Worm (Caenorhabditis elegans) whole organism, mixed stage, embryonic: Measurements from ENCODE around the gene srw-35.

Experiments used
- M03D4.4 ChIP-seq: sonication (generic microtip); optimal IDR thresholded peaks from 2 replicates; lab custom pipeline; 2017; ENCODE audit warnings: mild to moderate bottlenecking, missing genetic modification characterization, missing compliant biosample characterization
- bed-3 ChIP-seq: fragments of 200-800 bp; sonication (Bioruptor generic); optimal IDR thresholded peaks from 3 replicates; lab custom pipeline; 2018; ENCODE audit warnings: mild to moderate bottlenecking, missing genetic modification characterization, moderate library complexity, missing compliant biosample characterization
- blmp-1 ChIP-seq: fragments of 150-350 bp; optimal IDR thresholded peaks from 2 replicates; lab custom pipeline; 2014; ENCODE audit warnings: missing biosample characterization, missing genetic modification characterization
- ceh-39 ChIP-seq: fragments of 150-350 bp; optimal IDR thresholded peaks from 2 replicates; lab custom pipeline; 2014; ENCODE audit warnings: missing biosample characterization, missing genetic modification characterization
- ceh-43 ChIP-seq: fragments of 200-800 bp; sonication (Bioruptor generic); optimal IDR thresholded peaks from 2 replicates; lab custom pipeline; 2018; ENCODE audit warnings: mild to moderate bottlenecking, missing genetic modification characterization, moderate library complexity, missing compliant biosample characterization
- cnd-1 ChIP-seq: fragments of 200-800 bp; sonication (Bioruptor generic); optimal IDR thresholded peaks from 2 replicates; lab custom pipeline; 2018; ENCODE audit warnings: mild to moderate bottlenecking, missing genetic modification characterization, missing compliant biosample characterization
- drap-1 ChIP-seq: fragments of 200-800 bp; sonication (Bioruptor generic); optimal IDR thresholded peaks from 3 replicates; lab custom pipeline; 2018; ENCODE audit warnings: mild to moderate bottlenecking, missing genetic modification characterization, missing compliant biosample characterization
- elt-1 ChIP-seq: sonication (generic microtip); optimal IDR thresholded peaks from 2 replicates; lab custom pipeline; 2017; ENCODE audit warnings: missing genetic modification characterization, mild to moderate bottlenecking, missing compliant biosample characterization, antibody characterized with exemption, moderate library complexity, borderline replicate concordance; ENCODE audit not compliant: insufficient read depth
- elt-3 ChIP-seq: fragments of 150-350 bp; optimal IDR thresholded peaks from 2 replicates; lab custom pipeline; 2014; ENCODE audit warnings: missing biosample characterization, missing genetic modification characterization
- ham-2 ChIP-seq: fragments of 200-800 bp; sonication (Bioruptor generic); optimal IDR thresholded peaks from 2 replicates; lab custom pipeline; 2018; ENCODE audit warnings: mild to moderate bottlenecking, missing genetic modification characterization, missing compliant biosample characterization
- lin-13 ChIP-seq: fragments of 150-350 bp; optimal IDR thresholded peaks from 2 replicates; lab custom pipeline; 2014; ENCODE audit warnings: missing biosample characterization, missing genetic modification characterization
- lin-32 ChIP-seq: fragments of 200-800 bp; sonication (Bioruptor generic); optimal IDR thresholded peaks from 2 replicates; lab custom pipeline; 2018; ENCODE audit warnings: mild to moderate bottlenecking, missing genetic modification characterization, missing compliant biosample characterization
- lsy-2 ChIP-seq: fragments of 150-350 bp; optimal IDR thresholded peaks from 2 replicates; lab custom pipeline; 2014; ENCODE audit warnings: missing biosample characterization, missing genetic modification characterization
- mab-5 ChIP-seq: fragments of 150-350 bp; optimal IDR thresholded peaks from 2 replicates; lab custom pipeline; 2014; ENCODE audit warnings: missing biosample characterization, missing genetic modification characterization
- mls-2 ChIP-seq: sonication (generic microtip); optimal IDR thresholded peaks from 2 replicates; lab custom pipeline; 2016; ENCODE audit warnings: mild to moderate bottlenecking, missing genetic modification characterization, moderate library complexity, missing compliant biosample characterization
- nhr-12 ChIP-seq: fragments of 150-350 bp; optimal IDR thresholded peaks from 2 replicates; lab custom pipeline; 2014; ENCODE audit warnings: missing biosample characterization, missing genetic modification characterization
- nhr-2 ChIP-seq: fragments of 150-350 bp; optimal IDR thresholded peaks from 2 replicates; lab custom pipeline; 2014; ENCODE audit warnings: missing biosample characterization, missing genetic modification characterization
- nhr-237 ChIP-seq: fragments of 150-350 bp; optimal IDR thresholded peaks from 2 replicates; lab custom pipeline; 2014; ENCODE audit warnings: missing biosample characterization, missing genetic modification characterization
- snpc-4 ChIP-seq: fragments of 150-350 bp; optimal IDR thresholded peaks from 2 replicates; lab custom pipeline; 2014; ENCODE audit warnings: missing biosample characterization, missing genetic modification characterization
- sptf-1 ChIP-seq: sonication (generic microtip); optimal IDR thresholded peaks from 2 replicates; lab custom pipeline; 2017; ENCODE audit warnings: mild to moderate bottlenecking, missing genetic modification characterization, moderate library complexity, missing compliant biosample characterization
- tbx-8 ChIP-seq: fragments of 200-800 bp; sonication (Bioruptor generic); optimal IDR thresholded peaks from 2 replicates; lab custom pipeline; 2018; ENCODE audit warnings: mild to moderate bottlenecking, missing genetic modification characterization, moderate library complexity, missing compliant biosample characterization
- unc-120 ChIP-seq: sonication (generic microtip); optimal IDR thresholded peaks from 2 replicates; lab custom pipeline; 2017; ENCODE audit warnings: missing genetic modification characterization, missing compliant biosample characterization; ENCODE audit not compliant: poor library complexity, severe bottlenecking
- unc-39 ChIP-seq: fragments of 150-350 bp; optimal IDR thresholded peaks from 2 replicates; lab custom pipeline; 2014; ENCODE audit warnings: missing biosample characterization, missing genetic modification characterization
- unc-62 ChIP-seq: fragments of 150-350 bp; optimal IDR thresholded peaks from 2 replicates; lab custom pipeline; 2014; ENCODE audit warnings: missing biosample characterization, missing genetic modification reagents, missing genetic modification characterization
- zip-8 ChIP-seq: fragments of 150-350 bp; optimal IDR thresholded peaks from 2 replicates; lab custom pipeline; 2014; ENCODE audit warnings: missing biosample characterization, missing genetic modification characterization
- ztf-11 ChIP-seq: fragments of 150-350 bp; optimal IDR thresholded peaks from 2 replicates; lab custom pipeline; 2014; ENCODE audit warnings: missing biosample characterization, missing genetic modification characterization

The srw-35 gene

DNA sequence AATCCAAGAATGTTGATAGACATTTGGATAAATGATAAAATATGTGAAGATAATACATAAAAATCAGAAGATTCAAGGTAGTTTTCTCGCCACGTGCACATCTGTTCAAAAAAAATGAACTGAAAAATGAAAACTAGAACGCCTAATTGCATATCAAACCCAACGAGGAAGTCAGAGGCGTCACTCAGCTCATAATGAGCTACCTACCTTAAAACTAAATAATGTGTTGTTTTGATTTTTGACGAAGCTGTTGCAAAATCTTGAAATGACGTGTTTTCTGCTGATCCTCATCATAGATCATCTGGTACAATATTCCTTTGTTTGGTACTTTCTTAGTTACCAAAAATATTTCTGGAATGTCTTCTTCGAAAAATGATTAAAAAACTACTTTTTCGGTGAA is 1.4 kb upstream of the srw-35 start, which contains the start of gene srh-138:
TSS of gene srh-138 (minus strand) at position 101 of the 400 bp plus-strand sequence.
- TF ChIP-seq unc-62 (GFP tag; lab: Kevin White, UChicago) (no peak), elt-1 (tag; lab: Kevin White, UChicago) (no peak), zip-8 (tag; lab: Kevin White, UChicago) (no peak), ceh-39 (tag; lab: Kevin White, UChicago) (no peak), ham-2 (GFP tag; lab: Kevin White, UChicago) (no peak), lsy-2 (no peak), ztf-11 (tag; lab: Kevin White, UChicago) (no peak), M03D4.4 (tag; lab: Kevin White, UChicago) (no peak), nhr-237 (tag; lab: Kevin White, UChicago) (no peak)

DNA sequence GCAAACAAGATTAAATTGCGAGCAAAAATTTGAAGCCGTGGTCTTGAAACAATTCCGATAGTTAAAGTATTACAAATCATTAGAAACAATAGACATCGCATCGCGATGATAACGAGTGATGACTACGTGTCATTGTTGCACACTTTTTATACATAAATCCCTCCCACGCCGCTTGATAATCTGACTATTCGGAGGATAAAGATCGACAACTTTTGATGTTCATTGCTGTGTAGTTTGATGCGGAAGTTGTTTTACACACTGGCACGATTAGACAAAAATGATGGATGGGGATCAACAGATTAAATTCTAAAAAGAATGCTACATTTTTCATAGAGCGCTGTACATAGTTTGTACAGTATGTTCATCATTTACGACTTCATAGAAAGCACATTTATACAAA is 7.0 kb downstream of the srw-35 start, which contains the start of gene T08G3.11:
TSS of gene T08G3.11 (minus strand) at position 101 of the 400 bp plus-strand sequence.
- TF ChIP-seq blmp-1 = no peak
- no peak for TF ChIP-seq lsy-2
- TF ChIP-seq sptf-1 (tag; lab: Kevin White, UChicago) = no peak
- no peak for TF ChIP-seq mls-2 (tag; lab: Kevin White, UChicago)
- no peak for TF ChIP-seq unc-62 (GFP tag; lab: Kevin White, UChicago)
- no peak for TF ChIP-seq unc-39 (tag; lab: Kevin White, UChicago)
- TF ChIP-seq mab-5 (tag; lab: Kevin White, UChicago) = no peak

- TF ChIP-seq unc-120 (tag; lab: Kevin White, UChicago) = no peak
- TF ChIP-seq elt-3 (tag; lab: Kevin White, UChicago) = no peak
- no peak for TF ChIP-seq nhr-237 (tag; lab: Kevin White, UChicago)
- TF ChIP-seq lin-32 (GFP tag; lab: Kevin White, UChicago) = no peak
- no peak for TF ChIP-seq tbx-8 (GFP tag; lab: Kevin White, UChicago)
- no peak for TF ChIP-seq bed-3 (GFP tag; lab: Kevin White, UChicago)
- TF ChIP-seq elt-1 (tag; lab: Kevin White, UChicago) = no peak
- no peak for TF ChIP-seq lin-13 (tag; lab: Kevin White, UChicago)
- TF ChIP-seq drap-1 = no peak
- no peak for TF ChIP-seq unc-39 (tag; lab: Kevin White, UChicago)
- TF ChIP-seq blmp-1 = no peak
- TF ChIP-seq ceh-39 (tag; lab: Kevin White, UChicago) = no peak
These were observed 8.8 kb downstream of the srw-35 start, which contains the start of the genes F57E7.4 and spig-6 for ce11 chrV:16480919-16481630. Gene F57E7.4, minus strand, starts transcription at chrV:16481019. Gene spig-6, plus strand, starts transcription at chrV:16481580.

DNA sequence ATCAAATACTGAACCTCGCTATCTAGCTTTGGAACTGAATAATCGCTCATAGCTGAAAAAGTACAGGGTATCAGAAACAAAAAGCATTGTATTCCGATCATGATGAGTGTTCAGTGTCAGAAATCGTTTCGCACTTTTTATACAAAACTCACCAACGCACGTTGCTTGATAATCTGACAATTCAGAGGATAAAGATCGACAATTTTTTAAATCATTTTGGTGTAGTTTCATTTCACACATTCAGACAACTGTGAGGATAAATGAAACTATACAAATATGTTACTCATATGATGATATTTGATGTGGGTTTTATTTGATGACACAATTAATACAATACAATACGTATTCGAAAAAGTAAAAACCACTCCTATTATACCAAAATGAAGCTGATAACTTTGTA is 10.7 kb downstream of the srw-35 start, which contains the start of gene F57E7.2:
TSS of gene F57E7.2 (minus strand) at position 101 of the 400 bp plus-strand sequence.
- TF ChIP-seq bed-3 (GFP tag; lab: Kevin White, UChicago) (no peak), elt-3 (tag; lab: Kevin White, UChicago) (no peak), ztf-11 (tag; lab: Kevin White, UChicago) (no peak), elt-1 (tag; lab: Kevin White, UChicago) (no peak), snpc-4 (tag; lab: Kevin White, UChicago) (no peak), nhr-12 (tag; lab: Kevin White, UChicago) (no peak)
- TF ChIP-seq, all 35 proteins: peak for 0

- TF ChIP-seq cnd-1 = no peak
- no peak for TF ChIP-seq unc-120 (tag; lab: Kevin White, UChicago)
- no peak for TF ChIP-seq nhr-2
These were observed 11.4 kb downstream of the srw-35 start, which contains the start of gene srh-139 for ce11 chrV:16483681-16484080. Gene srh-139, plus strand, starts transcription at chrV:16483981.

ce11 chrV:16487474-16487873 is 15.2 kb downstream of the srw-35 start, which contains the start of gene Y32B12A.5:
Gene Y32B12A.5, minus strand, starts transcription at chrV:16487574.
- TF ChIP-seq drap-1 (no peak), nhr-12 (tag; lab: Kevin White, UChicago) (no peak), ceh-43 (GFP tag; lab: Kevin White, UChicago) (no peak), mab-5 (tag; lab: Kevin White, UChicago) (no peak), cnd-1 (no peak), ceh-39 (tag; lab: Kevin White, UChicago) (no peak), nhr-2 (no peak), blmp-1 (no peak), nhr-237 (tag; lab: Kevin White, UChicago) (no peak)
